Fruit fly (Drosophila melanogaster): Measurements from ENCODE around the gene Prp39.

The Prp39 gene

dm6 chr3R:28810942-28811676 lies 793 bp upstream of the Prp39 start, which contains the start of gene wdn:
Gene wdn, minus strand, starts transcription at chr3R:28811337.
- TF ChIP-seq HLH106 (tag; optimal IDR thresholded peaks at IDR 0.05) (peak; percentile 6), Myc (optimal IDR thresholded peaks at IDR 0.05) (peak; percentile 95), Sp1 (GFP tag; optimal IDR thresholded peaks at IDR 0.05) (no peak), woc (GFP tag; optimal IDR thresholded peaks at IDR 0.05) (peak; percentile 43)

- no peak for TF ChIP-seq tai (GFP tag; optimal IDR thresholded peaks at IDR 0.05)
- TF ChIP-seq psq (GFP tag; optimal IDR thresholded peaks at IDR 0.05), result peak; percentile 55
- no peak for TF ChIP-seq Dif (GFP tag; optimal IDR thresholded peaks at IDR 0.05; ENCODE audit: partially characterized antibody)
- TF ChIP-seq CG9705 (GFP tag; optimal IDR thresholded peaks at IDR 0.05), result peak; percentile 69
- no peak for TF ChIP-seq sv (GFP tag; optimal IDR thresholded peaks at IDR 0.05)
- TF ChIP-seq ey (GFP tag; optimal IDR thresholded peaks at IDR 0.05), result peak; percentile 64
- no peak for TF ChIP-seq CrebA (GFP tag; optimal IDR thresholded peaks at IDR 0.05; ENCODE audit: borderline replicate concordance)
- TF ChIP-seq Myc (optimal IDR thresholded peaks at IDR 0.05), result no peak
- peak; percentile 70 for TF ChIP-seq rgr (GFP tag; optimal IDR thresholded peaks at IDR 0.05)
- no peak for TF ChIP-seq h (GFP tag; optimal IDR thresholded peaks at IDR 0.05)
- TF ChIP-seq N (GFP tag; optimal IDR thresholded peaks at IDR 0.05), result no peak
- TF ChIP-seq jim (GFP tag; optimal IDR thresholded peaks at IDR 0.05), result no peak
- TF ChIP-seq sage (GFP tag; optimal IDR thresholded peaks at IDR 0.05), result no peak
- peak; percentile 48 for TF ChIP-seq Hr83 (GFP tag; optimal IDR thresholded peaks at IDR 0.05; ENCODE audit: poor library complexity, severe bottlenecking)
- TF ChIP-seq dl (GFP tag; optimal IDR thresholded peaks at IDR 0.05; ENCODE audit: insufficient read depth in 1 of 2, partially characterized antibody in 2 of 2), result no peak
- TF ChIP-seq Vsx2 (GFP tag; optimal IDR thresholded peaks at IDR 0.05; ENCODE audit: partially characterized antibody), result no peak
- TF ChIP-seq dmrt93B (GFP tag; optimal IDR thresholded peaks at IDR 0.05), result no peak
- no peak for TF ChIP-seq Rel (GFP tag; optimal IDR thresholded peaks at IDR 0.05)
- TF ChIP-seq Rel (tag; optimal IDR thresholded peaks at IDR 0.05), result peak; percentile 60
- TF ChIP-seq pan (optimal IDR thresholded peaks at IDR 0.05), result no peak
- TF ChIP-seq foxo (GFP tag; optimal IDR thresholded peaks at IDR 0.05), result peak in 1 of 2 experiments; percentile 76
- no peak for TF ChIP-seq lola (GFP tag; optimal IDR thresholded peaks at IDR 0.05)
- TF ChIP-seq Hr78 (GFP tag; optimal IDR thresholded peaks at IDR 0.05), result no peak
- no peak for TF ChIP-seq usp (GFP tag; optimal IDR thresholded peaks at IDR 0.05)
- no peak for TF ChIP-seq GATAd (GFP tag; optimal IDR thresholded peaks at IDR 0.05)
- TF ChIP-seq Sp1 (GFP tag; optimal IDR thresholded peaks at IDR 0.05), result peak; percentile 74
- TF ChIP-seq woc (GFP tag; optimal IDR thresholded peaks at IDR 0.05), result no peak
- no peak for TF ChIP-seq Abd-B (GFP tag; optimal IDR thresholded peaks at IDR 0.05)
- TF ChIP-seq OdsH (GFP tag; optimal IDR thresholded peaks at IDR 0.05), result peak; percentile 49
- peak; percentile 81 for TF ChIP-seq HLH106 (tag; optimal IDR thresholded peaks at IDR 0.05)
- TF ChIP-seq br (GFP tag; optimal IDR thresholded peaks at IDR 0.05), result no peak
Measured at dm6 chr3R:28819555-28820305, 7.8 kb downstream of the Prp39 start, which contains the start of the genes CG1523 and CG1647. Gene CG1523, minus strand, starts transcription at chr3R:28819668. Gene CG1647, plus strand, starts transcription at chr3R:28820221.

DNA sequence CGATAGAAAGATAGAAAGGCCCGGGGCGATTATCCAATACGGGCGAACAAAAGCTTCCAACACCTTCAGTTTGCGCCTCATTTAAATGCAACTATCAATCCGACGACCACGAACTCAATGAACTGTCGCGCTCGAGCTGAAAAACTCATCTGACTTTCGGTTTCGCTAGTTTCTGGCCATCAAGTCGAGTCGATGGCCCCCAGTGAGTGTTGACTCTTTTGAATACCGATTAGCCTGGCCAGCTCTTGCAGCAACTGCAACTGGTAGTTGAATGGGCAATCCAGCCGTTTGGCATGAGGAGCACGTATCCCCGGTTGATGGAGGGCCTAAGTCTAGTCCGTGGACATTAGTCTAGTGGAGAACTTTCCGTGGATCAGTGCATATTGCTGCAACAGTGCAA lies 15.3 kb downstream of the Prp39 start:
- no peak for TF ChIP-seq tai (GFP tag; optimal IDR thresholded peaks at IDR 0.05)
- no peak for TF ChIP-seq CrebA (GFP tag; optimal IDR thresholded peaks at IDR 0.05; ENCODE audit: borderline replicate concordance)
- no peak for TF ChIP-seq dsf (GFP tag; optimal IDR thresholded peaks at IDR 0.05; ENCODE audit: borderline replicate concordance)
- no peak for TF ChIP-seq woc (GFP tag; optimal IDR thresholded peaks at IDR 0.05)
- no peak for TF ChIP-seq rgr (GFP tag; optimal IDR thresholded peaks at IDR 0.05)
- TF ChIP-seq Jra (GFP tag; optimal IDR thresholded peaks at IDR 0.05), result no peak
- no peak for TF ChIP-seq Rel (GFP tag; optimal IDR thresholded peaks at IDR 0.05)
- no peak for TF ChIP-seq Rel (tag; optimal IDR thresholded peaks at IDR 0.05)
- no peak for TF ChIP-seq Hnf4 (GFP tag; optimal IDR thresholded peaks at IDR 0.05)
- TF ChIP-seq Myc (optimal IDR thresholded peaks at IDR 0.05), result no peak
- no peak for TF ChIP-seq dmrt93B (GFP tag; optimal IDR thresholded peaks at IDR 0.05)

Data from whole organism, wandering third instar larva.